Worm (Caenorhabditis elegans): Measurements from ENCODE around the gene Y11D7A.3.

- TF ChIP-seq him-1 (tag; optimal IDR thresholded peaks at IDR 0.05), result no peak
- no peak for TF ChIP-seq dao-5 (tag; optimal IDR thresholded peaks at IDR 0.05)
Measured at ce11 chrIV:9266464-9266863, 33.6 kb downstream of the Y11D7A.3 start, which contains the start of gene Y11D7A.19.

Measured in whole organism, L4/young adult.